Fruit fly (Drosophila melanogaster): ENCODE data around the gene CG8004.

DNA sequence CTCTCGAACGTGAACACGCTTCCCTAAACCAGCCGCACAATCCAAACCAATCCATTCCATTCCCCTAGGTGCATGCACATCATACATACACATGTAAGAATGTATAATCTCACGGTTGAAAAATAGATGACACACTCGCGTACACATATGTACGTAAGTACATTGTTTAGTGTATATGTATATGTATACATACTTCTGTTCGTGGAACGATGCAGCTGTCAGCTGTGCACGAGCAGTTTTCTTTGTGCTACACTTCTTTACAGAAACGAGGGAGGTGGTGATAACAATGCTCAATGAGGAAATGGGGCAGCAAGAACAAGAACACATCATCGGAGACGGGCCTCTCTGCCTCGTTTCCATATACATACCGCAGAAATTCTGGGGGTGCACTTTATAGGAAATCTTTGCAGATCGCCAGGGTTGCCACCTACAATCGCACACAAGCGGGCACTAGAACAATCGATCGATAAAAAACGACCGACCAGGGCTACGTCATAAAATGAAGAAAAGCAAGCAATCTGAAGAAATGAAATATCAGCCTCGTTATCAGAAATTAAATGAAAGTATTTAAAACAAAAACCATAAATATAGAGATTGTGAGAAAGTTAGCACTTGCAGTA is 28.9 kb downstream of the CG8004 start:
- TF ChIP-seq cyc (GFP tag; optimal IDR thresholded peaks at IDR 0.05) (no peak), topi (GFP tag; optimal IDR thresholded peaks at IDR 0.05) (no peak)
